Worm (Caenorhabditis elegans): ENCODE data around the gene E01G4.6.

Gene E01G4.6

DNA sequence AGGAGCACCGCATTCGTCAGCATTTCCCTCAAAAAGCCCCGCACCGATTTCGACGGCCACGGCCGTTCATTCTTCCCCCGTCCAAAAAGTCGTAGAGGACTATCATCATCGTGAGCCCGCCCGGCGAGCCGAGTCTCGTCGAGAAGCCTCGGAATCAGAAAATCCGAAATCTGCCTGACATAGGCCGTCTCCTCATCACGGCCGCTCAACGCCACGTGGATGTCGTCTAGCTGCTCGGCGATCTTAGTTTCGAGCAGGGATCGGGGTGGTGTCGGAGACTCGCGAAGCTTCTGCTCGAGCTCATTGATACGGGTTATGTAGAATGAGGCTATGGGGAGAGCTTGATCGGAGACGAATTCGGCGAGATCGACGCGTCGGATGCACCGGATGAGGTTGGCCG is 46.9 kb downstream of the E01G4.6 start:
- no peak for TF ChIP-seq med-1 (GFP tag; optimal IDR thresholded peaks at IDR 0.05; ENCODE audit: insufficient read depth)
- TF ChIP-seq ref-1 (GFP tag; conservative IDR thresholded peaks at IDR 0.05), result no peak
- no peak for TF ChIP-seq cog-1 (tag; optimal IDR thresholded peaks at IDR 0.05)
- TF ChIP-seq ztf-23 (GFP tag; IDR thresholded peaks at IDR 0.05), result no peak
- no peak for TF ChIP-seq ztf-29 (GFP tag; IDR thresholded peaks at IDR 0.05)
- no peak for TF ChIP-seq tab-1 (GFP tag; IDR thresholded peaks at IDR 0.05)
- no peak for TF ChIP-seq klf-2 (GFP tag; conservative IDR thresholded peaks at IDR 0.05)
- no peak for TF ChIP-seq T22C8.4 (GFP tag; IDR thresholded peaks at IDR 0.05)
- no peak for TF ChIP-seq flt-1 (GFP tag; IDR thresholded peaks at IDR 0.05)

DNA sequence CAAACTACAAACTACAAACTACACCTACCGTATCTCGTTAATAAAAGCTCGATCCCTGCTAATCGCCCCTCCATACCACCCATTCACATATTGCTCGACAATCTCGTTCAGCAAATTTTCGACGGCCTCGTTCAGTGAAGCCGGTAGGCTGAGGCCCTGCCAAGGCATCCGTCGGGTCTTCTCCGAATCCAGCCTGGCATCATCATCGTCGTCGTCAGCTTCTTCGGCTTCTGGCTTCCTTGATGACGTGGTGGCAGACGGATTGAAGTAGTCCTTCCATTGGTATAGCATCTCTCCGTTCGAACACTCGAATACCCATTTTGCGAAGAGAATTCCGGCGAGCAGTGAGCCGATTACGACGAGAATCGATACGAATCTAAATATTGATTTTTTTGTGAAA is 48.5 kb downstream of the E01G4.6 start:
- TF ChIP-seq med-1 (GFP tag; optimal IDR thresholded peaks at IDR 0.05; ENCODE audit: insufficient read depth) (no peak), ztf-29 (GFP tag; IDR thresholded peaks at IDR 0.05) (no peak), ref-1 (GFP tag; conservative IDR thresholded peaks at IDR 0.05) (no peak), ztf-23 (GFP tag; IDR thresholded peaks at IDR 0.05) (no peak), T22C8.4 (GFP tag; IDR thresholded peaks at IDR 0.05) (no peak), cog-1 (tag; optimal IDR thresholded peaks at IDR 0.05) (no peak), tab-1 (GFP tag; IDR thresholded peaks at IDR 0.05) (no peak), flt-1 (GFP tag; IDR thresholded peaks at IDR 0.05) (no peak), klf-2 (GFP tag; conservative IDR thresholded peaks at IDR 0.05) (no peak)

DNA sequence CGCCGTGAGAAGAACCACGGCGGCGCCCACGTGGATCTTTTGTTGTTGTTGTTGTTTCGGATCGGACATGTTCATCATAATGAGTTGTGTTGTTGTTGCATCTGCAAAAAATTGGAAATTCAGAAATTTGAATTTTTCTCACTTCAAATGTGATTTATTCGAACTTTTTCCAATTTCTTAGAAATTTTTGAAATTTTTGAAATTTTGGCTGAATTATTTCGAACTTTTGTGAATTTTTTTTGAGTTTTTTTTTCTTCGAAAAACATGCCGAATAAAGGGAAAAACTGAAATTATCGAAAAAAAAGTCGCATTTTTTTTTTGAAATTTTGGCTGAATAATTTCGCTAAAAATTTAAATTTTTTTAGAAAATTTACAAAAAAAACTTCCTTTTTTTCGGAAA is 48.9 kb downstream of the E01G4.6 start, which contains the start of gene snx-14:
TSS of gene snx-14 (minus strand) at position 101 of the 400 bp plus-strand sequence.
- TF ChIP-seq ztf-29 (GFP tag; IDR thresholded peaks at IDR 0.05) (no peak), ztf-23 (GFP tag; IDR thresholded peaks at IDR 0.05) (no peak), flt-1 (GFP tag; IDR thresholded peaks at IDR 0.05) (no peak), tab-1 (GFP tag; IDR thresholded peaks at IDR 0.05) (no peak), cog-1 (tag; optimal IDR thresholded peaks at IDR 0.05) (no peak), ref-1 (GFP tag; conservative IDR thresholded peaks at IDR 0.05) (no peak), T22C8.4 (GFP tag; IDR thresholded peaks at IDR 0.05) (no peak), med-1 (GFP tag; optimal IDR thresholded peaks at IDR 0.05; ENCODE audit: insufficient read depth) (no peak), klf-2 (GFP tag; conservative IDR thresholded peaks at IDR 0.05) (no peak)
